Worm (Caenorhabditis elegans) whole organism, L4/young adult: Measurements from ENCODE around the gene srx-26.

ENCODE experiments used
- W03F9.2 ChIP-seq: fragments of 150-350 bp; optimal IDR thresholded peaks from 2 replicates; lab custom pipeline; 2014; ENCODE audit warnings: missing biosample characterization, missing genetic modification characterization
- dao-5 ChIP-seq: sonication (generic microtip); optimal IDR thresholded peaks from 2 replicates; lab custom pipeline; 2016; ENCODE audit warnings: missing genotype, missing genetic modification characterization, moderate library complexity, missing compliant biosample characterization

- no peak for TF ChIP-seq W03F9.2 (tag; lab: Kevin White, UChicago)
- TF ChIP-seq dao-5, result no peak
These were observed 13.3 kb downstream of the srx-26 start for ce11 chrV:2739607-2740006.
